Worm (Caenorhabditis elegans) whole organism, mixed stage, embryonic: Measurements from ENCODE around the gene exc-13.

Source experiments
- M03D4.4 ChIP-seq: sonication (generic microtip); optimal IDR thresholded peaks from 2 replicates; lab custom pipeline; 2017; ENCODE audit warnings: mild to moderate bottlenecking, missing genetic modification characterization, missing compliant biosample characterization
- bed-3 ChIP-seq: fragments of 200-800 bp; sonication (Bioruptor generic); optimal IDR thresholded peaks from 3 replicates; lab custom pipeline; 2018; ENCODE audit warnings: mild to moderate bottlenecking, missing genetic modification characterization, moderate library complexity, missing compliant biosample characterization
- blmp-1 ChIP-seq: fragments of 150-350 bp; optimal IDR thresholded peaks from 2 replicates; lab custom pipeline; 2014; ENCODE audit warnings: missing biosample characterization, missing genetic modification characterization
- ceh-39 ChIP-seq: fragments of 150-350 bp; optimal IDR thresholded peaks from 2 replicates; lab custom pipeline; 2014; ENCODE audit warnings: missing biosample characterization, missing genetic modification characterization
- ceh-43 ChIP-seq: fragments of 200-800 bp; sonication (Bioruptor generic); optimal IDR thresholded peaks from 2 replicates; lab custom pipeline; 2018; ENCODE audit warnings: mild to moderate bottlenecking, missing genetic modification characterization, moderate library complexity, missing compliant biosample characterization
- ceh-83 ChIP-seq: fragments of 200-800 bp; sonication (Bioruptor generic); optimal IDR thresholded peaks from 2 replicates; lab custom pipeline; 2018; ENCODE audit warnings: mild to moderate bottlenecking, missing genetic modification characterization, missing compliant biosample characterization
- ces-1 ChIP-seq: fragments of 150-350 bp; optimal IDR thresholded peaks from 2 replicates; lab custom pipeline; 2014; ENCODE audit warnings: missing biosample characterization, missing genetic modification reagents, missing genetic modification characterization
- cnd-1 ChIP-seq: fragments of 200-800 bp; sonication (Bioruptor generic); optimal IDR thresholded peaks from 2 replicates; lab custom pipeline; 2018; ENCODE audit warnings: mild to moderate bottlenecking, missing genetic modification characterization, missing compliant biosample characterization
- drap-1 ChIP-seq: fragments of 200-800 bp; sonication (Bioruptor generic); optimal IDR thresholded peaks from 3 replicates; lab custom pipeline; 2018; ENCODE audit warnings: mild to moderate bottlenecking, missing genetic modification characterization, missing compliant biosample characterization
- elt-1 ChIP-seq: sonication (generic microtip); optimal IDR thresholded peaks from 2 replicates; lab custom pipeline; 2017; ENCODE audit warnings: missing genetic modification characterization, mild to moderate bottlenecking, missing compliant biosample characterization, antibody characterized with exemption, moderate library complexity, borderline replicate concordance; ENCODE audit not compliant: insufficient read depth
- elt-3 ChIP-seq: fragments of 150-350 bp; optimal IDR thresholded peaks from 2 replicates; lab custom pipeline; 2014; ENCODE audit warnings: missing biosample characterization, missing genetic modification characterization
- flh-1 ChIP-seq: fragments of 200-800 bp; sonication (Bioruptor generic); optimal IDR thresholded peaks from 2 replicates; lab custom pipeline; 2018; ENCODE audit warnings: mild to moderate bottlenecking, missing genetic modification characterization, moderate library complexity, missing compliant biosample characterization
- ham-2 ChIP-seq: fragments of 200-800 bp; sonication (Bioruptor generic); optimal IDR thresholded peaks from 2 replicates; lab custom pipeline; 2018; ENCODE audit warnings: mild to moderate bottlenecking, missing genetic modification characterization, missing compliant biosample characterization
- lin-13 ChIP-seq: fragments of 150-350 bp; optimal IDR thresholded peaks from 2 replicates; lab custom pipeline; 2014; ENCODE audit warnings: missing biosample characterization, missing genetic modification characterization
- lin-32 ChIP-seq: fragments of 200-800 bp; sonication (Bioruptor generic); optimal IDR thresholded peaks from 2 replicates; lab custom pipeline; 2018; ENCODE audit warnings: mild to moderate bottlenecking, missing genetic modification characterization, missing compliant biosample characterization
- lsy-2 ChIP-seq: fragments of 150-350 bp; optimal IDR thresholded peaks from 2 replicates; lab custom pipeline; 2014; ENCODE audit warnings: missing biosample characterization, missing genetic modification characterization
- mab-5 ChIP-seq: fragments of 150-350 bp; optimal IDR thresholded peaks from 2 replicates; lab custom pipeline; 2014; ENCODE audit warnings: missing biosample characterization, missing genetic modification characterization
- mep-1 ChIP-seq: fragments of 150-350 bp; optimal IDR thresholded peaks from 2 replicates; lab custom pipeline; 2017; ENCODE audit warnings: missing biosample characterization, missing genetic modification reagents, missing genetic modification characterization, inconsistent platforms
- mls-2 ChIP-seq: sonication (generic microtip); optimal IDR thresholded peaks from 2 replicates; lab custom pipeline; 2016; ENCODE audit warnings: mild to moderate bottlenecking, missing genetic modification characterization, moderate library complexity, missing compliant biosample characterization
- nhr-12 ChIP-seq: fragments of 150-350 bp; optimal IDR thresholded peaks from 2 replicates; lab custom pipeline; 2014; ENCODE audit warnings: missing biosample characterization, missing genetic modification characterization
- nhr-2 ChIP-seq: fragments of 150-350 bp; optimal IDR thresholded peaks from 2 replicates; lab custom pipeline; 2014; ENCODE audit warnings: missing biosample characterization, missing genetic modification characterization
- nhr-237 ChIP-seq: fragments of 150-350 bp; optimal IDR thresholded peaks from 2 replicates; lab custom pipeline; 2014; ENCODE audit warnings: missing biosample characterization, missing genetic modification characterization
- nhr-28 ChIP-seq: fragments of 150-350 bp; optimal IDR thresholded peaks from 2 replicates; lab custom pipeline; 2014; ENCODE audit warnings: missing biosample characterization, missing genetic modification characterization
- nhr-76 ChIP-seq: sonication (generic microtip); optimal IDR thresholded peaks from 2 replicates; lab custom pipeline; 2017; ENCODE audit warnings: missing biosample characterization, missing genetic modification characterization
- pha-4 ChIP-seq: fragments of 150-350 bp; optimal IDR thresholded peaks from 2 replicates; lab custom pipeline; 2018; ENCODE audit warnings: missing biosample characterization, missing genetic modification reagents, missing genetic modification characterization
- sem-2 ChIP-seq: fragments of 200-800 bp; sonication (Bioruptor generic); optimal IDR thresholded peaks from 2 replicates; lab custom pipeline; 2018; ENCODE audit warnings: mild to moderate bottlenecking, missing genetic modification characterization, missing compliant biosample characterization
- snpc-4 ChIP-seq: fragments of 150-350 bp; optimal IDR thresholded peaks from 2 replicates; lab custom pipeline; 2014; ENCODE audit warnings: missing biosample characterization, missing genetic modification characterization
- tbx-8 ChIP-seq: fragments of 200-800 bp; sonication (Bioruptor generic); optimal IDR thresholded peaks from 2 replicates; lab custom pipeline; 2018; ENCODE audit warnings: mild to moderate bottlenecking, missing genetic modification characterization, moderate library complexity, missing compliant biosample characterization
- unc-120 ChIP-seq: sonication (generic microtip); optimal IDR thresholded peaks from 2 replicates; lab custom pipeline; 2017; ENCODE audit warnings: missing genetic modification characterization, missing compliant biosample characterization; ENCODE audit not compliant: poor library complexity, severe bottlenecking
- unc-39 ChIP-seq: fragments of 150-350 bp; optimal IDR thresholded peaks from 2 replicates; lab custom pipeline; 2014; ENCODE audit warnings: missing biosample characterization, missing genetic modification characterization
- unc-62 ChIP-seq: fragments of 150-350 bp; optimal IDR thresholded peaks from 2 replicates; lab custom pipeline; 2014; ENCODE audit warnings: missing biosample characterization, missing genetic modification reagents, missing genetic modification characterization
- zip-8 ChIP-seq: fragments of 150-350 bp; optimal IDR thresholded peaks from 2 replicates; lab custom pipeline; 2014; ENCODE audit warnings: missing biosample characterization, missing genetic modification characterization
- ztf-11 ChIP-seq: fragments of 150-350 bp; optimal IDR thresholded peaks from 2 replicates; lab custom pipeline; 2014; ENCODE audit warnings: missing biosample characterization, missing genetic modification characterization

The exc-13 gene

ce11 chrV:7364951-7365350, at the start of gene exc-13:
Gene exc-13 (plus strand): TSS chrV:7365251.
- TF ChIP-seq snpc-4 (no peak), ces-1 (GFP tag; lab: Kevin White, UChicago) (no peak), lin-13 (no peak), cnd-1 (tag; lab: Kevin White, UChicago) (no peak), ceh-83 (GFP tag; lab: Kevin White, UChicago) (no peak), lin-32 (no peak), drap-1 (GFP tag; lab: Kevin White, UChicago) (no peak), ceh-39 (no peak), ceh-43 (GFP tag; lab: Kevin White, UChicago) (no peak), elt-1 (no peak), unc-120 (no peak), M03D4.4 (tag; lab: Kevin White, UChicago) (no peak), mls-2 (tag; lab: Kevin White, UChicago) (no peak), nhr-237 (tag; lab: Kevin White, UChicago) (no peak), ham-2 (no peak), flh-1 (no peak)

- TF ChIP-seq nhr-237 (tag; lab: Kevin White, UChicago), result no peak
- TF ChIP-seq tbx-8 (GFP tag; lab: Kevin White, UChicago), result no peak
- TF ChIP-seq zip-8 (tag; lab: Kevin White, UChicago), result no peak
- no peak for TF ChIP-seq bed-3 (GFP tag; lab: Kevin White, UChicago)
- TF ChIP-seq unc-39, result no peak
- no peak for TF ChIP-seq ces-1 (GFP tag; lab: Kevin White, UChicago)
- no peak for TF ChIP-seq nhr-76 (tag; lab: Kevin White, UChicago)
- TF ChIP-seq elt-1, result no peak
- no peak for TF ChIP-seq snpc-4
- no peak for TF ChIP-seq flh-1
- TF ChIP-seq nhr-12 (tag; lab: Kevin White, UChicago), result no peak
- TF ChIP-seq nhr-2, result no peak
- TF ChIP-seq M03D4.4 (tag; lab: Kevin White, UChicago), result no peak
- TF ChIP-seq pha-4 (tag; lab: Kevin White, UChicago), result no peak
- TF ChIP-seq, all 35 proteins: peak for 0
These were observed 44.1 kb upstream of the exc-13 start, which contains the start of gene lmd-4 for ce11 chrV:7320909-7321308. Gene lmd-4 (minus strand): TSS chrV:7321009.

ce11 chrV:7321915-7322314, 43.1 kb upstream of the exc-13 start, which contains the start of gene F10G2.10:
Gene F10G2.10 (plus strand): TSS chrV:7322215.
- TF ChIP-seq elt-3 (tag; lab: Kevin White, UChicago), result no peak
- no peak for TF ChIP-seq M03D4.4 (tag; lab: Kevin White, UChicago)
- no peak for TF ChIP-seq nhr-76 (tag; lab: Kevin White, UChicago)
- no peak for TF ChIP-seq mep-1
- no peak for TF ChIP-seq mls-2 (tag; lab: Kevin White, UChicago)
- TF ChIP-seq ceh-83 (GFP tag; lab: Kevin White, UChicago), result no peak
- no peak for TF ChIP-seq pha-4 (tag; lab: Kevin White, UChicago)
- no peak for TF ChIP-seq lin-32
- no peak for TF ChIP-seq sem-2 (GFP tag; lab: Kevin White, UChicago)
- TF ChIP-seq drap-1 (GFP tag; lab: Kevin White, UChicago), result no peak
- TF ChIP-seq nhr-28, result no peak
- no peak for TF ChIP-seq nhr-2
- no peak for TF ChIP-seq unc-62 (GFP tag; lab: Kevin White, UChicago)
- TF ChIP-seq nhr-12 (tag; lab: Kevin White, UChicago), result no peak
- no peak for TF ChIP-seq elt-1
- TF ChIP-seq ceh-39, result no peak
- no peak for TF ChIP-seq blmp-1 (tag; lab: Kevin White, UChicago)
- TF ChIP-seq, all 35 proteins: peak for 0

ce11 chrV:7325285-7325684, 39.8 kb upstream of the exc-13 start, which contains the start of gene srx-92:
Gene srx-92 (minus strand): TSS chrV:7325385.
- TF ChIP-seq ceh-83 (GFP tag; lab: Kevin White, UChicago), result no peak
- TF ChIP-seq unc-39, result no peak
- no peak for TF ChIP-seq tbx-8 (GFP tag; lab: Kevin White, UChicago)
- TF ChIP-seq drap-1 (GFP tag; lab: Kevin White, UChicago), result no peak

- TF ChIP-seq snpc-4, result no peak
- TF ChIP-seq ceh-43 (GFP tag; lab: Kevin White, UChicago), result no peak
- TF ChIP-seq nhr-2, result no peak
- no peak for TF ChIP-seq lin-13
- TF ChIP-seq ham-2, result no peak
- TF ChIP-seq lsy-2 (tag; lab: Kevin White, UChicago), result no peak
- no peak for TF ChIP-seq M03D4.4 (tag; lab: Kevin White, UChicago)
- TF ChIP-seq cnd-1 (tag; lab: Kevin White, UChicago), result no peak
- TF ChIP-seq mab-5 (tag; lab: Kevin White, UChicago), result no peak
- no peak for TF ChIP-seq ztf-11 (tag; lab: Kevin White, UChicago)
- no peak for TF ChIP-seq elt-3 (tag; lab: Kevin White, UChicago)
- TF ChIP-seq mls-2 (tag; lab: Kevin White, UChicago), result no peak
- no peak for TF ChIP-seq ceh-83 (GFP tag; lab: Kevin White, UChicago)
- no peak for TF ChIP-seq nhr-12 (tag; lab: Kevin White, UChicago)
- no peak for TF ChIP-seq nhr-28
- TF ChIP-seq nhr-76 (tag; lab: Kevin White, UChicago), result no peak
- TF ChIP-seq lin-32, result no peak
- no peak for TF ChIP-seq ces-1 (GFP tag; lab: Kevin White, UChicago)
- no peak for TF ChIP-seq unc-39
These were observed 38.1 kb upstream of the exc-13 start, which contains the start of gene F10G2.4 for ce11 chrV:7326928-7327327. Gene F10G2.4 (plus strand): TSS chrV:7327228.
